Worm (Caenorhabditis elegans) whole organism, midembryonic: Measurements from ENCODE around the gene T09F5.20.

Source experiments
- T22C8.4 ChIP-seq: fragments of 200-800 bp; sonication (Bioruptor generic); IDR thresholded peaks from 2 replicates; pipeline ENCODE4 v1.3.6; 2022; ENCODE audit warnings: missing genetic modification characterization, missing compliant biosample characterization
- cog-1 ChIP-seq: sonication (generic microtip); optimal IDR thresholded peaks from 2 replicates; lab custom pipeline; 2016; ENCODE audit warnings: missing genetic modification characterization, missing compliant biosample characterization
- flt-1 ChIP-seq: fragments of 200-800 bp; sonication (Bioruptor generic); IDR thresholded peaks from 2 replicates; pipeline ENCODE4 v1.3.6; 2022; ENCODE audit warnings: missing genetic modification characterization, missing compliant biosample characterization
- klf-2 ChIP-seq: fragments of 200-800 bp; sonication (Bioruptor generic); conservative IDR thresholded peaks from 2 replicates; pipeline ENCODE4 v1.3.6; 2022; ENCODE audit warnings: missing genetic modification reagents, missing genetic modification characterization, missing compliant biosample characterization
- med-1 ChIP-seq: sonication (generic microtip); optimal IDR thresholded peaks from 2 replicates; lab custom pipeline; 2017; ENCODE audit warnings: missing genetic modification characterization, mild to moderate bottlenecking, missing compliant biosample characterization, antibody characterized with exemption, missing genetic modification reagents; ENCODE audit not compliant: insufficient read depth
- ref-1 ChIP-seq: fragments of 200-800 bp; sonication (Bioruptor generic); conservative IDR thresholded peaks from 2 replicates; pipeline ENCODE4 v1.3.6; 2022; ENCODE audit warnings: missing genetic modification reagents, missing genetic modification characterization, missing compliant biosample characterization
- tab-1 ChIP-seq: fragments of 200-800 bp; sonication (Bioruptor generic); IDR thresholded peaks from 2 replicates; pipeline ENCODE4 v1.3.6; 2022; ENCODE audit warnings: missing genetic modification characterization, missing compliant biosample characterization
- ztf-23 ChIP-seq: fragments of 200-800 bp; sonication (Bioruptor generic); IDR thresholded peaks from 2 replicates; pipeline ENCODE4 v1.3.6; 2022; ENCODE audit warnings: missing genetic modification reagents, missing genetic modification characterization, missing compliant biosample characterization
- ztf-29 ChIP-seq: fragments of 200-800 bp; sonication (Bioruptor generic); IDR thresholded peaks from 2 replicates; pipeline ENCODE4 v1.3.6; 2022; ENCODE audit warnings: missing genetic modification reagents, missing genetic modification characterization, missing compliant biosample characterization

The T09F5.20 gene

DNA sequence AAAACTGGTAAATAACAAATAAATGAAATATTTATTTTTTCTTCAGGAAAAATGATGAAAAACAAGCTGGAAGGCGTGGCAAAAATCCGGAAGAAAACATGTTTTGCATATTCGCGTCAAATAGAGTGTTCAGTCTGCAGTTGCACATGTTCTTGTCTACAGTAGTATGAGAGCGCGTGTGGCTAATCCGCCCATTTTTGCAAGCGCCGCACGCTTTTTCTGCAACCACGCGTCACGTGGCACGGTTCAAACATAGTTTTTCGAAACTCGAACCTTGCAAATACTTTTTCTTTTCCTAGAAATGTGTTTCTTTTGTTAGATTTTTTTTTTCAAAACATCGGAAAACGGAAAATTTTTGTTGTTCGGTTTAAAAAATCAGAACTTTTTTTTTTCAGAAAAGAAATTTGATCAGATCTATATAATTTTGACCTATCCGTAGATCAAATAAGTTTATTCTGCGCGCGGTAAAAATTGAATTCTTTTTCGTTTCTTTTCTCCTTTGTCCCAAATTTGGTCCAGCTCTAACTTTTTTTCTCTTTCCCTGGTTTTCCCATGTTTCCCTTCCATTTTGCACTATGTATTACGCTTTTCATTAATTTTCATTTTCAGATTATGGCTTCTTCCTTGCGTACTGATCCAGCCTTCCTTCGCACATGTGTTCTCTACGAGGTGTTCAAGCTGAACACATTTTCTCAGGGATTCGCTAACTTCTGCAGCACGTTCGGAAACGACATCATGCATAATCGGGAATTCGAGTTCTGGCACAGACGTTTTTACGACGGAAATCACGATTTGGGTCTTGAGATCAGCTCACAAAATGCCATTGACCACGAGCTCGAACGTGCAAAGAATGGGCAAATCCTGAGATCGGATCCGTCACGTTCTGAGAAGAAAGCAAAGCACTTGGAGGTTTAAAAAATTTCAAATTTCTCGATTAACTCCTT is 36.7 kb upstream of the T09F5.20 start, which contains the start of gene Y75B12B.1:
TSS of gene Y75B12B.1 (plus strand) at position 603 of the 944 bp plus-strand sequence.
- no peak for TF ChIP-seq flt-1

DNA sequence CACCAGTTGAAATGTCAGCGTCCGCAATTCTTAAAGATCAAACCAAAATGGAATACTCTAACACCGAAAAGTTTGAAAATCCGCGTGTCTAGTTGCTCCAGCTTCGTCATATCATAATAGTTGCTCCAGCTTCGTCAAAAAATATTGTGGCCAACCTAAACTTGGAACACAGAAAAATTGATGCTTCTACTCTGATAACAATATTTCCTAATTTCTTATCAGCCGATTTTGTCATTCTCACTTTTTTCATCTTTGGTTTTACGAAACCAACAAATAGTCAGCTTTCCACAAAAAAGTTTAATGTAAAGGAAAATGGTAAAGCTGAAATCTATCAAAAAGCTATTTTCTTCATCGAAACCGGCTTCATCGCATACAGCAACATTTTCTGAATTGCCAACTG is 34.7 kb upstream of the T09F5.20 start, which contains the start of gene fbxa-84:
TSS of gene fbxa-84 (plus strand) at position 34 of the 400 bp plus-strand sequence.
- no peak for TF ChIP-seq tab-1 (GFP tag; lab: Robert Waterston, UW)
- no peak for TF ChIP-seq ztf-29
- TF ChIP-seq cog-1 (tag; lab: Kevin White, UChicago) = no peak
- no peak for TF ChIP-seq ref-1 (GFP tag; lab: Robert Waterston, UW)
- no peak for TF ChIP-seq flt-1
- TF ChIP-seq klf-2 = no peak
- no peak for TF ChIP-seq ztf-23 (GFP tag; lab: Robert Waterston, UW)
- no peak for TF ChIP-seq T22C8.4
- no peak for TF ChIP-seq med-1 (GFP tag; lab: Kevin White, UChicago)

DNA sequence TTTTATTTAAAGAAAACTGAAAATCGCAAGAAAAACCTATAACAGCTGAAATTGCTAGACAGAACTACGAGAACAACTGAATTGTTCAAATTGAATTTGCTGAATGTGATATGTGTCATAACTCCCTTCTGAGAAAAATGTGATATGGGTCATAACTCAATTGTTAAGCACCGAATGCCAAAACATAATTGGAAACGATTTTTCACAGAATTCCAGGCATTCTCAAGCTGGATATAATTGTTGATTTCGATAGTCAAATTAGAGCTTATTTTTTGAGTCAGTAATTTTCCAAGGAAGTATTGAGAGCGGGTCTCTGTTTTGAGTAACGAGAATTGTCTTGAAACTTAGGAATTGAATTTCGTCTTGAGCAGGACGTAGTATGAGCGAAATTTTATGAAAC is 34.2 kb upstream of the T09F5.20 start:
- TF ChIP-seq med-1 (GFP tag; lab: Kevin White, UChicago) (no peak), tab-1 (GFP tag; lab: Robert Waterston, UW) (no peak), cog-1 (tag; lab: Kevin White, UChicago) (no peak)

DNA sequence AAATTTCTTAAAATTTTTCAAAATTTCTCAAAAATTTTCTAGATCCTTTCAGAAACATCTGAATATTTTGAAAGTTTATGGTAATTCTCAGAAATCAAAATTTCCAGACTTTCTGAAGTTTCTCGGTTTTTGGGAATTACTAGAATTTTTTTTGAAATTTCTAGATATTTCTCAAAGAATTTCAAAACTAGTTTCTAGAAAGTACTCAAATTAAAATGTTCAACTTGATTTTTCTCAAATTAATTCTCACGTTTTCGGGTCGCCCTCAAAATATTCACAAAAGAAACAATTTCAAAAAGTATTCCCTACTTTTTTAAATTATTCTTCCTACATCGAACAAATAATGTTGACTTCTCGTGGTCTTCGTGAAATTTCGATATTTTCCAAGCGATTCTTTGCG is 32.1 kb upstream of the T09F5.20 start, which contains the start of gene T09F5.10:
TSS of gene T09F5.10 (plus strand) at position 301 of the 400 bp plus-strand sequence.
- no peak for TF ChIP-seq ztf-29
- TF ChIP-seq T22C8.4 = no peak
- no peak for TF ChIP-seq klf-2
- TF ChIP-seq ztf-23 (GFP tag; lab: Robert Waterston, UW) = no peak
- no peak for TF ChIP-seq med-1 (GFP tag; lab: Kevin White, UChicago)
- no peak for TF ChIP-seq cog-1 (tag; lab: Kevin White, UChicago)
- TF ChIP-seq flt-1 = no peak
- no peak for TF ChIP-seq tab-1 (GFP tag; lab: Robert Waterston, UW)
- no peak for TF ChIP-seq ref-1 (GFP tag; lab: Robert Waterston, UW)

DNA sequence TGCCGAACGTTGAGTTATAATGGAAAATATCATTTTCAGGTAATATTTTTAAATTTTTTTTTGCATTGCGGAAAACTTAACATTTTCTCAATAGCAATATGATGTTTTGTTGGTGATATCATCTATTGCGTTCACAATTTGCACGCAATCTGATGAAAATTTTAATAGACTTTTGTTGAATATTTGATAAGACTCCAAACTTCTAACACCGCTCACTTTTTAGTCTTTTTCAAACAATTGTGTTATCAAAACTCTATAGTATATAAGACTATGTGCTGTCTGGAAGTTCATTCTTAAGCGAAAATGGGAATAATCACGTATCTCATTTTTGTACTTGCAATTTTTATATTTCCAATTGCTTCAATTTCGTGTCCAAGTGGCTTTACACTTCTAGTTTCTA is 27.8 kb upstream of the T09F5.20 start, which contains the start of gene clec-47:
TSS of gene clec-47 (plus strand) at position 301 of the 400 bp plus-strand sequence.
- no peak for TF ChIP-seq klf-2
- no peak for TF ChIP-seq ref-1 (GFP tag; lab: Robert Waterston, UW)
- TF ChIP-seq ztf-29 = no peak
- TF ChIP-seq ztf-23 (GFP tag; lab: Robert Waterston, UW) = no peak
- no peak for TF ChIP-seq cog-1 (tag; lab: Kevin White, UChicago)

- TF ChIP-seq med-1 (GFP tag; lab: Kevin White, UChicago) (no peak), ztf-23 (GFP tag; lab: Robert Waterston, UW) (no peak), ref-1 (GFP tag; lab: Robert Waterston, UW) (no peak), T22C8.4 (no peak), flt-1 (no peak), klf-2 (no peak), cog-1 (tag; lab: Kevin White, UChicago) (no peak), tab-1 (GFP tag; lab: Robert Waterston, UW) (no peak), ztf-29 (no peak)
Measured at ce11 chrV:15162697-15163096, 15.0 kb upstream of the T09F5.20 start, which contains the start of gene srz-11. srz-11 (plus strand) TSS chrV:15163082.

DNA sequence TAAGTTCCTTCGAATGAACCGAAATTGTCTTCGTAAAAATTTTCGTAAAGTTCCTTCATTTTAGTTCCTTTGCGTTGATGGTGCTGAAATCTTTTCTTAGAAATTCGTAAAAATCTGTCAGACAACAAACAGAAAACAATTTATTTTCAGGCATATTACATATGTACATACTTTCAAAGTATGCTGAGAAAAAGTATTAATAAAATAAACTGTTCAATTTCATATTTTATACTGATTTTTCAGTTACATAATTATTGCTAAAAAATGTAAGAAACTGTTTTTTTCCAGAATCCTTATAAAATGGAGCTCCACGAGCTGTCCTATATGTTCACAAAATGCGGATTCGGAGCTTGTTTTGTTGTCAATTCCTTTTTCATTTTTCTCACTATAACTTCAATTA is 11.0 kb upstream of the T09F5.20 start, which contains the start of gene str-45:
TSS of gene str-45 (plus strand) at position 301 of the 400 bp plus-strand sequence.
- TF ChIP-seq ztf-23 (GFP tag; lab: Robert Waterston, UW) = no peak
- no peak for TF ChIP-seq cog-1 (tag; lab: Kevin White, UChicago)
- TF ChIP-seq tab-1 (GFP tag; lab: Robert Waterston, UW) = no peak
- no peak for TF ChIP-seq klf-2
- TF ChIP-seq flt-1 = no peak
- TF ChIP-seq T22C8.4 = no peak
- TF ChIP-seq med-1 (GFP tag; lab: Kevin White, UChicago) = no peak
- TF ChIP-seq ztf-29 = no peak
- TF ChIP-seq ref-1 (GFP tag; lab: Robert Waterston, UW) = no peak

ce11 chrV:15156504-15156903 is 8.8 kb upstream of the T09F5.20 start:
- TF ChIP-seq med-1 (GFP tag; lab: Kevin White, UChicago) (no peak), ref-1 (GFP tag; lab: Robert Waterston, UW) (no peak), T22C8.4 (no peak), klf-2 (no peak), flt-1 (no peak), tab-1 (GFP tag; lab: Robert Waterston, UW) (no peak), ztf-29 (no peak), ztf-23 (GFP tag; lab: Robert Waterston, UW) (no peak), cog-1 (tag; lab: Kevin White, UChicago) (no peak)

- TF ChIP-seq cog-1 (tag; lab: Kevin White, UChicago) (no peak), tab-1 (GFP tag; lab: Robert Waterston, UW) (no peak), ztf-29 (no peak), klf-2 (no peak), T22C8.4 (no peak), flt-1 (no peak), med-1 (GFP tag; lab: Kevin White, UChicago) (no peak), ref-1 (GFP tag; lab: Robert Waterston, UW) (no peak), ztf-23 (GFP tag; lab: Robert Waterston, UW) (no peak)
Measured at ce11 chrV:15153277-15153676, 5.6 kb upstream of the T09F5.20 start, which contains the start of gene srh-55. srh-55 (plus strand) TSS chrV:15153577.

ce11 chrV:15152010-15152409 is 4.3 kb upstream of the T09F5.20 start:
- no peak for TF ChIP-seq ref-1 (GFP tag; lab: Robert Waterston, UW)
- TF ChIP-seq klf-2 = no peak
- no peak for TF ChIP-seq T22C8.4
- no peak for TF ChIP-seq ztf-29
- no peak for TF ChIP-seq tab-1 (GFP tag; lab: Robert Waterston, UW)
- no peak for TF ChIP-seq cog-1 (tag; lab: Kevin White, UChicago)
- TF ChIP-seq med-1 (GFP tag; lab: Kevin White, UChicago) = no peak
- no peak for TF ChIP-seq flt-1
